Worm (Caenorhabditis elegans) whole organism, late embryonic: ENCODE results near the gene K01D12.1.

Experiments used
- nhr-11 ChIP-seq: fragments of 150-350 bp; optimal IDR thresholded peaks from 2 replicates; lab custom pipeline; 2014; ENCODE audit warnings: missing biosample characterization, missing genetic modification characterization
- pha-4 ChIP-seq: fragments of 150-350 bp; optimal IDR thresholded peaks from 2 replicates; lab custom pipeline; 2018; ENCODE audit warnings: missing biosample characterization, missing genetic modification reagents, missing genetic modification characterization

ce11 chrV:12361644-12362043 is 15.7 kb upstream of the K01D12.1 start, which contains the start of gene fipr-1:
- TF ChIP-seq pha-4 (tag; lab: Kevin White, UChicago) = no peak
- TF ChIP-seq nhr-11 = no peak
